Worm (Caenorhabditis elegans): ENCODE data around the gene rsp-1.

DNA sequence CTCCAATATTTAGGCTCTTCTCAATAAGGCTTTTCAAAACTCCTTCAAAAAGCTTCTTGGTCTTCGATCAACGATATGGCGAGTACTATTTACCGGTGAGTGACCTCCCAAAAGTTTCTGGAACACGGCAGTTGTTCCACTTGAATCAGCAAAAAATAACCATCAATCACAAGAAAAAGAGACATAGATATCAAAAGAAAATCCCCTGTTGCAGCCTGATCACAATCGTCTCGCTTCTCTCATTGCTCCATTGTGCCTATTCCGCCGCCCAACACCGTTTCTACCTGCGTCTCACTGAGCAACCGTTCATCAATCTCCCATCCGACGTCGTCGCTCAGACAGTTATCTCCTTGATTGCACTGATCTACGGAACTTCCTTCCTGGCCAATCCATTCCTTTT lies 43.6 kb downstream of the rsp-1 start, which contains the start of gene emc-5:
- TF ChIP-seq sptf-1 (tag; optimal IDR thresholded peaks at IDR 0.05) (no peak), nhr-76 (tag; optimal IDR thresholded peaks at IDR 0.05) (no peak), bed-3 (GFP tag; optimal IDR thresholded peaks at IDR 0.05) (no peak)

All from whole organism, mixed stage, embryonic.